Fruit fly (Drosophila melanogaster) whole organism, embryonic: ENCODE measurements around the gene kud.
A peak's percentile ranks its signal among the peaks of the same experiment; 100 is the strongest.

Experiments used
- CG10321 ChIP-seq: fragments of 200-800 bp; sonication (Bioruptor generic); IDR thresholded peaks from 2 replicates; pipeline ENCODE4 v1.3.6; 2022; ENCODE audit warnings: missing biosample characterization, missing genetic modification characterization
- CG12236 ChIP-seq: fragments of 200-800 bp; sonication (Bioruptor generic); optimal IDR thresholded peaks from 2 replicates; lab custom pipeline; 2016; ENCODE audit warnings: missing biosample characterization, missing genetic modification characterization
- CG15073 ChIP-seq: fragments of 200-800 bp; sonication (Bioruptor generic); optimal IDR thresholded peaks from 2 replicates; lab custom pipeline; 2016; ENCODE audit warnings: missing biosample characterization, missing genetic modification characterization
- CG17359 ChIP-seq: fragments of 200-800 bp; sonication (Bioruptor generic); optimal IDR thresholded peaks from 3 replicates; lab custom pipeline; 2018; ENCODE audit warnings: missing biosample characterization, mild to moderate bottlenecking, missing genetic modification characterization, moderate library complexity
- CG2120 ChIP-seq: fragments of 200-800 bp; sonication (Bioruptor generic); optimal IDR thresholded peaks from 3 replicates; lab custom pipeline; 2016; ENCODE audit warnings: missing biosample characterization, missing genetic modification characterization
- CG42726 ChIP-seq: fragments of 200-800 bp; sonication (Bioruptor generic); IDR thresholded peaks from 2 replicates; pipeline ENCODE4 v1.3.6; 2022; ENCODE audit warnings: missing biosample characterization, missing genetic modification characterization; ENCODE audit not compliant: partially characterized antibody
- CG5180 ChIP-seq: fragments of 200-800 bp; sonication (Bioruptor generic); optimal IDR thresholded peaks from 3 replicates; lab custom pipeline; 2017; ENCODE audit warnings: missing biosample characterization, missing genetic modification characterization, mild to moderate bottlenecking, moderate library complexity, missing genetic modification reagents
- Drgx ChIP-seq: fragments of 200-800 bp; sonication (Bioruptor generic); IDR thresholded peaks from 2 replicates; pipeline ENCODE4 v1.3.6; 2022; ENCODE audit warnings: missing biosample characterization, missing genetic modification characterization
- E2f1 ChIP-seq: fragments of 200-800 bp; sonication (Bioruptor generic); IDR thresholded peaks from 2 replicates; pipeline ENCODE4 v1.3.6; 2022; ENCODE audit warnings: missing biosample characterization, missing genetic modification characterization
- HmgZ ChIP-seq: fragments of 200-800 bp; sonication (Bioruptor generic); optimal IDR thresholded peaks from 2 replicates; lab custom pipeline; 2018; ENCODE audit warnings: missing biosample characterization, mild to moderate bottlenecking, missing genetic modification characterization
- Med ChIP-seq: fragments of 200-800 bp; sonication (Bioruptor generic); peaks from one replicate; lab custom pipeline; 2016; ENCODE audit warnings: missing biosample characterization, missing genetic modification characterization, mild to moderate bottlenecking, inconsistent platforms, moderate library complexity
- NfI ChIP-seq: fragments of 200-800 bp; sonication (Bioruptor generic); optimal IDR thresholded peaks from 3 replicates; lab custom pipeline; 2018; ENCODE audit warnings: missing biosample characterization, mild to moderate bottlenecking, missing genetic modification characterization, moderate library complexity
- btn ChIP-seq: fragments of 200-800 bp; sonication (Bioruptor generic); optimal IDR thresholded peaks from 2 replicates; lab custom pipeline; 2016; ENCODE audit warnings: missing biosample characterization, missing genetic modification characterization
- chif ChIP-seq, 2 experiments: fragments of 200-800 bp; sonication (Bioruptor generic); optimal IDR thresholded peaks; 3 replicates each; lab custom pipeline; 2016; ENCODE audit warnings: missing biosample characterization in 2 of 2, missing genetic modification characterization in 2 of 2
- corto ChIP-seq: fragments of 200-800 bp; sonication (Bioruptor generic); optimal IDR thresholded peaks from 2 replicates; lab custom pipeline; 2016; ENCODE audit warnings: missing biosample characterization, mild to moderate bottlenecking, missing genetic modification characterization, moderate library complexity
- hkb ChIP-seq, 2 experiments: fragments of 200-800 bp in 1 of 2; fragments of >200 bp in 1 of 2; sonication (Bioruptor generic) in 1 of 2; IDR thresholded peaks in 1 of 2; optimal IDR thresholded peaks in 1 of 2; 2 replicates each; pipeline versions ENCODE4 v1.3.6 to Lab custom; 2017 to 2022; ENCODE audit warnings: missing biosample characterization in 1 of 2, missing genetic modification characterization in 1 of 2
- lbe ChIP-seq: fragments of 200-800 bp; sonication (Bioruptor generic); optimal IDR thresholded peaks from 2 replicates; lab custom pipeline; 2016; ENCODE audit warnings: missing biosample characterization, mild to moderate bottlenecking, missing genetic modification characterization
- mam ChIP-seq: fragments of 200-800 bp; sonication (Bioruptor generic); optimal IDR thresholded peaks from 3 replicates; lab custom pipeline; 2016; ENCODE audit warnings: missing biosample characterization, missing genetic modification characterization
- nom ChIP-seq: fragments of 200-800 bp; sonication (Bioruptor generic); optimal IDR thresholded peaks from 2 replicates; lab custom pipeline; 2017; ENCODE audit warnings: missing biosample characterization, missing genetic modification characterization, mild to moderate bottlenecking, moderate library complexity, missing genetic modification reagents
- prd ChIP-seq, 3 experiments: fragments of >200 bp in 2 of 3; fragments of 200-800 bp in 1 of 3; sonication (Bioruptor generic) in 1 of 3; optimal IDR thresholded peaks in 2 of 3; IDR thresholded peaks in 1 of 3; 2 replicates in 2 of 3; 3 replicates in 1 of 3; pipeline versions ENCODE4 v1.3.6 to Lab custom; 2017 to 2022; ENCODE audit warnings: missing biosample characterization in 1 of 3, missing genetic modification characterization in 1 of 3
- row ChIP-seq: fragments of 200-800 bp; sonication (Bioruptor generic); IDR thresholded peaks from 3 replicates; pipeline ENCODE4 v1.3.6; 2022; ENCODE audit warnings: missing biosample characterization, missing genetic modification characterization
- sens ChIP-seq: fragments of 200-800 bp; sonication (Bioruptor generic); peaks from one replicate; lab custom pipeline; 2016; ENCODE audit warnings: missing biosample characterization, missing genetic modification characterization
- shn ChIP-seq: fragments of 200-800 bp; sonication (Bioruptor generic); optimal IDR thresholded peaks from 3 replicates; lab custom pipeline; 2016; ENCODE audit warnings: missing biosample characterization, missing genetic modification characterization
- slbo ChIP-seq: fragments of 200-800 bp; sonication (Bioruptor generic); IDR thresholded peaks from 2 replicates; pipeline ENCODE4 v1.3.6; 2022; ENCODE audit warnings: missing biosample characterization, missing genetic modification characterization
- tx ChIP-seq: fragments of 200-800 bp; sonication (Bioruptor generic); optimal IDR thresholded peaks from 2 replicates; lab custom pipeline; 2016; ENCODE audit warnings: missing biosample characterization, missing genetic modification characterization
- vvl ChIP-seq: fragments of 200-800 bp; sonication (Bioruptor generic); IDR thresholded peaks from 2 replicates; pipeline ENCODE4 v1.3.6; 2022; ENCODE audit warnings: missing biosample characterization, missing genetic modification characterization
- zen ChIP-seq: fragments of 200-800 bp; sonication (Bioruptor generic); optimal IDR thresholded peaks from 3 replicates; lab custom pipeline; 2018; ENCODE audit warnings: missing biosample characterization, mild to moderate bottlenecking, missing genetic modification characterization, moderate library complexity

The kud gene

dm6 chr3L:16796603-16797002 lies 48.2 kb downstream of the kud start:
- TF ChIP-seq zen (no peak), prd (optimal IDR thresholded peaks at IDR 0.05; lab: Kevin White, UChicago) (no peak), prd (GFP tag; IDR thresholded peaks at IDR 0.05; lab: Robert Waterston, UW) (0 out of 3 replicates have a peak, but pooled peaks have one; percentile 4), CG10321 (GFP tag; lab: Robert Waterston, UW) (no peak), CG15073 (GFP tag; lab: Kevin White, UChicago) (no peak), E2f1 (GFP tag; lab: Robert Waterston, UW) (0 out of 2 replicates have a peak, but pooled peaks have one; percentile 13), Drgx (peak; percentile 64; the same call in 1 of the 2 replicates), corto (GFP tag; lab: Kevin White, UChicago) (peak; percentile 73), btn (GFP tag; lab: Kevin White, UChicago) (no peak), NfI (GFP tag; lab: Kevin White, UChicago) (peak; percentile 14), chif (GFP tag; optimal IDR thresholded peaks at IDR 0.05; lab: Kevin White, UChicago) (peak in 1 of 2 experiments; percentile 16), sens (GFP tag; lab: Kevin White, UChicago) (peak; percentile 52), mam (GFP tag; lab: Kevin White, UChicago) (no peak), HmgZ (tag; lab: Kevin White, UChicago) (no peak), slbo (GFP tag; lab: Robert Waterston, UW) (peak; percentile 29; the same call in 1 of the 2 replicates), CG42726 (GFP tag; lab: Robert Waterston, UW) (no peak), hkb (optimal IDR thresholded peaks at IDR 0.05; lab: Kevin White, UChicago) (no peak), hkb (GFP tag; IDR thresholded peaks at IDR 0.05; lab: Robert Waterston, UW) (0 out of 2 replicates have a peak, but pooled peaks have one; percentile 29), row (GFP tag; lab: Robert Waterston, UW) (0 out of 3 replicates have a peak, but pooled peaks have one; percentile 35), vvl (GFP tag; lab: Robert Waterston, UW) (peak; percentile 40), CG12236 (GFP tag; lab: Kevin White, UChicago) (no peak), CG5180 (GFP tag; lab: Kevin White, UChicago) (peak; percentile 35), CG17359 (peak; percentile 5), tx (GFP tag; lab: Kevin White, UChicago) (no peak), CG2120 (peak; percentile 8), Med (GFP tag; lab: Kevin White, UChicago) (peak; percentile 76), nom (GFP tag; lab: Kevin White, UChicago) (peak; percentile 40), shn (GFP tag; lab: Kevin White, UChicago) (no peak), lbe (peak; percentile 63)
